Fruit fly (Drosophila melanogaster) S2 (cell line): ENCODE data around the gene Chrac-14.

Experiments
- CG8478 ChIP-seq: fragments of >200 bp; optimal IDR thresholded peaks from 2 replicates; lab custom pipeline; 2018
- CTCF ChIP-seq, 2 experiments: fragments of >200 bp; optimal IDR thresholded peaks; 2 replicates each; lab custom pipeline; 2018

dm6 chr2L:8411530-8411929 lies 25.7 kb upstream of the Chrac-14 start, which contains the start of gene Naglu:
- TF ChIP-seq CTCF (optimal IDR thresholded peaks at IDR 0.05; lab: Kevin White, UChicago) (no peak), CG8478 (lab: Kevin White, UChicago) (no peak)
